Worm (Caenorhabditis elegans) whole organism, late embryonic: ENCODE measurements around the gene chpf-1.

ENCODE experiments used
- C08G9.2 ChIP-seq: sonication (generic microtip); optimal IDR thresholded peaks from 2 replicates; lab custom pipeline; 2016; ENCODE audit warnings: mild to moderate bottlenecking, missing genetic modification characterization, moderate library complexity, missing compliant biosample characterization
- F13H6.1 ChIP-seq: sonication (generic microtip); optimal IDR thresholded peaks from 2 replicates; lab custom pipeline; 2016; ENCODE audit warnings: missing genetic modification characterization, missing compliant biosample characterization
- T23F11.4 ChIP-seq: fragments of 200-800 bp; sonication (Bioruptor generic); optimal IDR thresholded peaks from 2 replicates; lab custom pipeline; 2018; ENCODE audit warnings: mild to moderate bottlenecking, missing genetic modification characterization, missing compliant biosample characterization
- ama-1 ChIP-seq: fragments of 150-350 bp; optimal IDR thresholded peaks from 2 replicates; lab custom pipeline; 2014
- ceh-14 ChIP-seq: sonication (generic microtip); optimal IDR thresholded peaks from 2 replicates; lab custom pipeline; 2016; ENCODE audit warnings: missing genotype, missing genetic modification characterization, missing compliant biosample characterization
- ceh-18 ChIP-seq: sonication (generic microtip); optimal IDR thresholded peaks from 2 replicates; lab custom pipeline; 2016; ENCODE audit warnings: missing genetic modification characterization, missing compliant biosample characterization
- ceh-19 ChIP-seq: fragments of 200-800 bp; sonication (Bioruptor generic); optimal IDR thresholded peaks from 2 replicates; lab custom pipeline; 2018; ENCODE audit warnings: mild to moderate bottlenecking, missing genetic modification characterization, missing compliant biosample characterization
- ceh-2 ChIP-seq: sonication (generic microtip); optimal IDR thresholded peaks from 2 replicates; lab custom pipeline; 2016; ENCODE audit warnings: missing genotype, missing genetic modification characterization, missing compliant biosample characterization
- ceh-24 ChIP-seq: sonication (generic microtip); optimal IDR thresholded peaks from 2 replicates; lab custom pipeline; 2016; ENCODE audit warnings: mild to moderate bottlenecking, missing genetic modification characterization, missing compliant biosample characterization
- ceh-30 ChIP-seq: fragments of 150-350 bp; optimal IDR thresholded peaks from 2 replicates; lab custom pipeline; 2014; ENCODE audit warnings: missing biosample characterization, missing genetic modification characterization
- ceh-34 ChIP-seq: sonication (generic microtip); optimal IDR thresholded peaks from 2 replicates; lab custom pipeline; 2016; ENCODE audit warnings: mild to moderate bottlenecking, missing genetic modification characterization, missing compliant biosample characterization
- ceh-48 ChIP-seq: sonication (generic microtip); optimal IDR thresholded peaks from 2 replicates; lab custom pipeline; 2016; ENCODE audit warnings: missing genetic modification characterization, inconsistent platforms, missing compliant biosample characterization
- ceh-6 ChIP-seq: fragments of 200-800 bp; sonication (Bioruptor generic); optimal IDR thresholded peaks from 2 replicates; lab custom pipeline; 2018; ENCODE audit warnings: mild to moderate bottlenecking, missing genetic modification characterization, missing compliant biosample characterization
- ceh-9 ChIP-seq: sonication (generic microtip); optimal IDR thresholded peaks from 2 replicates; lab custom pipeline; 2016; ENCODE audit warnings: mild to moderate bottlenecking, missing genetic modification characterization, inconsistent platforms, missing compliant biosample characterization
- dmd-4 ChIP-seq: sonication (generic microtip); optimal IDR thresholded peaks from 2 replicates; lab custom pipeline; 2016; ENCODE audit warnings: borderline replicate concordance, missing genetic modification characterization, missing compliant biosample characterization
- dve-1 ChIP-seq: sonication (generic microtip); optimal IDR thresholded peaks from 2 replicates; lab custom pipeline; 2017; ENCODE audit warnings: antibody characterized with exemption, mild to moderate bottlenecking, missing genetic modification characterization, missing compliant biosample characterization
- elt-2 ChIP-seq: sonication (generic microtip); optimal IDR thresholded peaks from 2 replicates; lab custom pipeline; 2016; ENCODE audit warnings: missing genetic modification reagents, missing genetic modification characterization, missing compliant biosample characterization
- elt-4 ChIP-seq: sonication (generic microtip); optimal IDR thresholded peaks from 2 replicates; lab custom pipeline; 2016; ENCODE audit warnings: missing genetic modification characterization, missing compliant biosample characterization
- ets-4 ChIP-seq: sonication (generic microtip); optimal IDR thresholded peaks from 2 replicates; lab custom pipeline; 2016; ENCODE audit warnings: missing genetic modification characterization, missing compliant biosample characterization
- fax-1 ChIP-seq: sonication (generic microtip); optimal IDR thresholded peaks from 2 replicates; lab custom pipeline; 2016; ENCODE audit warnings: missing genotype, missing genetic modification characterization, missing compliant biosample characterization
- fkh-10 ChIP-seq: fragments of 150-350 bp; optimal IDR thresholded peaks from 2 replicates; lab custom pipeline; 2014; ENCODE audit warnings: missing biosample characterization, missing genetic modification reagents, missing genetic modification characterization
- hlh-15 ChIP-seq: sonication (generic microtip); optimal IDR thresholded peaks from 2 replicates; lab custom pipeline; 2016; ENCODE audit warnings: missing genetic modification characterization, missing compliant biosample characterization
- hlh-6 ChIP-seq: sonication (generic microtip); optimal IDR thresholded peaks from 2 replicates; lab custom pipeline; 2016; ENCODE audit warnings: missing genotype, missing genetic modification characterization, missing compliant biosample characterization
- lin-11 ChIP-seq: fragments of 200-800 bp; sonication (Bioruptor generic); optimal IDR thresholded peaks from 2 replicates; lab custom pipeline; 2018; ENCODE audit warnings: mild to moderate bottlenecking, missing genetic modification characterization, missing compliant biosample characterization
- mec-3 ChIP-seq: sonication (generic microtip); optimal IDR thresholded peaks from 2 replicates; lab custom pipeline; 2016; ENCODE audit warnings: borderline replicate concordance, missing genetic modification characterization, missing compliant biosample characterization
- nfya-1 ChIP-seq: sonication (generic microtip); optimal IDR thresholded peaks from 2 replicates; lab custom pipeline; 2017; ENCODE audit warnings: missing genetic modification characterization, mild to moderate bottlenecking, missing compliant biosample characterization, antibody characterized with exemption, moderate library complexity
- npax-4 ChIP-seq: sonication (generic microtip); optimal IDR thresholded peaks from 2 replicates; lab custom pipeline; 2016; ENCODE audit warnings: missing genetic modification characterization, missing compliant biosample characterization
- odd-2 ChIP-seq: sonication (generic microtip); optimal IDR thresholded peaks from 2 replicates; lab custom pipeline; 2017; ENCODE audit warnings: antibody characterized with exemption, mild to moderate bottlenecking, missing genetic modification characterization, missing compliant biosample characterization
- pha-4 ChIP-seq: fragments of 150-350 bp; optimal IDR thresholded peaks from 2 replicates; lab custom pipeline; 2018; ENCODE audit warnings: missing biosample characterization, missing genetic modification reagents, missing genetic modification characterization
- pros-1 ChIP-seq: fragments of 150-350 bp; optimal IDR thresholded peaks from 2 replicates; lab custom pipeline; 2014; ENCODE audit warnings: missing biosample characterization, missing genetic modification reagents, missing genetic modification characterization
- rnt-1 ChIP-seq: sonication (generic microtip); optimal IDR thresholded peaks from 2 replicates; lab custom pipeline; 2016; ENCODE audit warnings: missing genetic modification characterization, missing compliant biosample characterization
- sdc-2 ChIP-seq: sonication (generic microtip); optimal IDR thresholded peaks from 2 replicates; lab custom pipeline; 2016; ENCODE audit warnings: missing genotype, missing genetic modification characterization, missing compliant biosample characterization
- sox-2 ChIP-seq: fragments of 200-800 bp; sonication (Bioruptor generic); IDR thresholded peaks from 2 replicates; pipeline ENCODE4 v1.3.6; 2022; ENCODE audit warnings: missing genetic modification reagents, missing genetic modification characterization, missing compliant biosample characterization
- syd-9 ChIP-seq: sonication (generic microtip); optimal IDR thresholded peaks from 2 replicates; lab custom pipeline; 2016; ENCODE audit warnings: mild to moderate bottlenecking, missing genetic modification characterization, moderate library complexity, missing compliant biosample characterization
- unc-42 ChIP-seq: sonication (generic microtip); optimal IDR thresholded peaks from 2 replicates; lab custom pipeline; 2016; ENCODE audit warnings: missing genotype, missing genetic modification characterization, missing compliant biosample characterization
- unc-55 ChIP-seq: sonication (generic microtip); optimal IDR thresholded peaks from 2 replicates; lab custom pipeline; 2017; ENCODE audit warnings: missing biosample characterization, missing genetic modification reagents, missing genetic modification characterization
- unc-86 ChIP-seq: sonication (generic microtip); optimal IDR thresholded peaks from 2 replicates; lab custom pipeline; 2016; ENCODE audit warnings: missing genetic modification characterization, missing compliant biosample characterization
- zip-5 ChIP-seq: sonication (generic microtip); optimal IDR thresholded peaks from 2 replicates; lab custom pipeline; 2016; ENCODE audit warnings: missing genetic modification characterization, missing compliant biosample characterization

Gene chpf-1

DNA sequence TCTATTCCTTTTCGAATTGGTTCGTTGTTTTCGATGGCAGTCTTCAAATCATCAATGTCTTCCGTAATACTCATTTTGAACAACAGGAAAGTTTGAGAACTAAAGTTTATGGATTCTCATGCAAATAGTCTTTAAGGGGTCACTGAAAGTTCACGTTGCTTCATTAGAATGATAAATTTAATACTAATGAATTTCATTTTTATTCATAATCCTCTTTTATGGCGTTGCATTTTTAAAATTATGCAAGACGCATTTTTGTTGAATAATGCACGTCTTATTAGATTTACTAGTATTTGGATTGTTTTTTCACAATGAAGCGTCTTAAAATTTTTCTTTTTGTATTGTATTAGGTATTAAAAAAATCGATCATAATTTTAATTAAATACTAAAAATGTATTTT lies 39.8 kb upstream of the chpf-1 start, which contains the start of gene C12D8.9:
C12D8.9 (minus strand) TSS at position 101 of the 400 bp plus-strand sequence.
- TF ChIP-seq ets-4 (no peak), F13H6.1 (tag; lab: Kevin White, UChicago) (no peak), ceh-34 (tag; lab: Kevin White, UChicago) (no peak), nfya-1 (tag; lab: Kevin White, UChicago) (no peak), fkh-10 (GFP tag; lab: Kevin White, UChicago) (no peak), ceh-6 (no peak), sox-2 (no peak), unc-42 (tag; lab: Kevin White, UChicago) (no peak), hlh-6 (no peak), elt-4 (tag; lab: Kevin White, UChicago) (no peak), zip-5 (no peak), ceh-18 (tag; lab: Kevin White, UChicago) (no peak), lin-11 (tag; lab: Kevin White, UChicago) (no peak), elt-2 (tag; lab: Kevin White, UChicago) (no peak)

DNA sequence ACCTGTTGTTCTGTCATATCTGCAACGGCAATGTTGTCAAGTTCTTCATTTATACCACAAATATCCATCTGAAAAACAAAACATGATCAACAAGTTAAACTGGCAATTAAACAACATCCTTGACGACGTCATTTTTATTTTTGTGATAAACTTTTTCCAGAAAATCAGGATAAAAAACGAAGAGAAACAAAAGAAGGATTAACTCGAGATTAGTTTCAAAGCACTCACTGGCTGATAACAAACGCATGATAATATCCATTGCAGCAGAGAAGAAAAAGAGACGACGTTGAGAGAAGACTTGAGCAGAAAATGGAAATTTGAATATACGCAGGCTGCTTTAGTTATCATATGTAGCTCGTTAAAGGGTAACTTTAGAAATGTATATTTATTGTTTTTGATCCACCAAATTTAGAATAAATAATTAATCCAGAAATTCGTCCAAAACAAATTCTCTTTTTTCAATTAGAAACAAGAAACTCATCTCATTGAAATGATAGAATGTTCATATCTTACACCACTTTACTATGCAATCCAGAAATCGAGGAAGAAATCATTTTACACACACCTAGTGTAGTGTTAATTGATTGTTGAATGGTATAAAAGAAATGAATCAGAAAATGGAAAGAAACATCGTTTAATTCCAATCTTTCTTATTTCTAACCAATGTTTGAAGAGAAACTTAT lies 38.0 kb upstream of the chpf-1 start, which contains the start of the genes C12D8.21 and col-148:
C12D8.21 (minus strand) TSS at position 68 of the 683 bp plus-strand sequence.
col-148 (plus strand) TSS at position 633 of the 683 bp plus-strand sequence.
- TF ChIP-seq dve-1 (no peak), odd-2 (tag; lab: Kevin White, UChicago) (no peak), npax-4 (tag; lab: Kevin White, UChicago) (no peak), hlh-15 (tag; lab: Kevin White, UChicago) (no peak), sdc-2 (no peak), dmd-4 (tag; lab: Kevin White, UChicago) (no peak), ceh-30 (no peak), F13H6.1 (tag; lab: Kevin White, UChicago) (no peak), unc-55 (GFP tag; lab: Kevin White, UChicago) (no peak), T23F11.4 (GFP tag; lab: Kevin White, UChicago) (no peak), lin-11 (tag; lab: Kevin White, UChicago) (no peak), ceh-9 (no peak), ceh-6 (no peak)
- TF ChIP-seq, all 69 proteins: peak for 0

DNA sequence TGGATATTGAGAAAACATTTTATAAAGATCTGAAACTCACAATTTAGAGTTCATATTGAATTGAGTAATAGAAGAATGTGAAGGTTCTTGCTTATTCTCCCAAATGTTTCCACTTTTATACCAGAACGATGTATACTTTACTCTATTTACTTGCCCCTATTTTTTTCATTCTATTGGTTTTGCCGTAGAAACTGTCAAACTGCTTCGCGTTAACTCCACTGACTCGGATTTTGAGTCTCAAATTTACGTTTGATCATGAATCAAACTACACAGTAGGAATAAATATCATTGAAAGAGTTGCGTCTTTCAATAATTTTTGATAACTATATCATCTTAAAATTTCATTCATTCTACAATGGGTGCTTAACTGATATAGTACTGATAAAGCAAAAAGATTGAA lies 36.6 kb upstream of the chpf-1 start, which contains the start of gene fipr-8:
fipr-8 (minus strand) TSS at position 101 of the 400 bp plus-strand sequence.
- TF ChIP-seq ceh-19 (GFP tag; lab: Kevin White, UChicago) (no peak), pha-4 (no peak), ceh-48 (tag; lab: Kevin White, UChicago) (no peak), fax-1 (tag; lab: Kevin White, UChicago) (no peak), zip-5 (no peak), rnt-1 (tag; lab: Kevin White, UChicago) (no peak), pros-1 (no peak), ama-1 (lab: Kevin White, UChicago) (no peak), C08G9.2 (no peak), ceh-24 (no peak), unc-86 (tag; lab: Kevin White, UChicago) (no peak), ceh-14 (no peak), syd-9 (tag; lab: Kevin White, UChicago) (no peak), T23F11.4 (GFP tag; lab: Kevin White, UChicago) (no peak), odd-2 (tag; lab: Kevin White, UChicago) (no peak), nfya-1 (tag; lab: Kevin White, UChicago) (no peak), hlh-15 (tag; lab: Kevin White, UChicago) (no peak), sox-2 (no peak), mec-3 (tag; lab: Kevin White, UChicago) (no peak), ceh-2 (tag; lab: Kevin White, UChicago) (no peak)
- TF ChIP-seq, all 69 proteins: peak for 0
